Worm (Caenorhabditis elegans) whole organism, late embryonic: ENCODE results near the gene Y22D7AL.1.

Source experiments
- C08G9.2 ChIP-seq: sonication (generic microtip); optimal IDR thresholded peaks from 2 replicates; lab custom pipeline; 2016; ENCODE audit warnings: mild to moderate bottlenecking, missing genetic modification characterization, moderate library complexity, missing compliant biosample characterization
- ama-1 ChIP-seq: fragments of 150-350 bp; optimal IDR thresholded peaks from 2 replicates; lab custom pipeline; 2014
- che-1 ChIP-seq: sonication (generic microtip); optimal IDR thresholded peaks from 2 replicates; lab custom pipeline; 2016; ENCODE audit warnings: mild to moderate bottlenecking, missing genetic modification characterization, missing compliant biosample characterization
- gmeb-2 ChIP-seq: sonication (generic microtip); optimal IDR thresholded peaks from 2 replicates; lab custom pipeline; 2016; ENCODE audit warnings: missing genetic modification characterization, inconsistent platforms, missing compliant biosample characterization
- zip-5 ChIP-seq: sonication (generic microtip); optimal IDR thresholded peaks from 2 replicates; lab custom pipeline; 2016; ENCODE audit warnings: missing genetic modification characterization, missing compliant biosample characterization

DNA sequence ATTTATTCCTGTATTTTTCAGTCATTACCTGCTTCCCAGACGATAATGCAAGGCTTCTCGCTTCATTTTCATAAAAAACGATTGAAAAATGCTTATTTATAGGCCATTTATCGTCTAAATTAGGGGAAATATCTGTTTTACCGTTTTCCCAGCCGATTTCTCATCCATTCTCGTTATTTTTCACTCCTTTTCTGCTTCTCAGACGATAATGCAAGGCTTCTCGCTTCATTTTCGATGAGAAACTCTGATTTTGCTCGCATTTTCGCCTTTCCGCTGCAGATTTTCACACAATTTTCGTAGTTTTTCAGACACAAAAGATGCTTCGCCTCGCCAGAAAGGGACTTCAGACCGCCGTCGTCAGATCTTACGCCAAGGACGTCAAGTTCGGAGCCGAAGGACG, 32.8 kb upstream of the Y22D7AL.1 start, which contains the start of gene hsp-60:
- TF ChIP-seq C08G9.2 (tag; lab: Kevin White, UChicago) (no peak), ama-1 (lab: Kevin White, UChicago) (no peak), che-1 (no peak), gmeb-2 (tag; lab: Kevin White, UChicago) (no peak), zip-5 (tag; lab: Kevin White, UChicago) (no peak)
